Fruit fly (Drosophila melanogaster) Kc167 (cell line): ENCODE results near the gene CG43980.

Experiments
- Myc ChIP-seq: fragments of >200 bp; optimal IDR thresholded peaks from 2 replicates; lab custom pipeline; 2017; ENCODE audit warnings: missing external identifiers
- Sin3A ChIP-seq: fragments of >200 bp; optimal IDR thresholded peaks from 2 replicates; lab custom pipeline; 2018; ENCODE audit warnings: missing external identifiers
- h ChIP-seq: fragments of >200 bp; optimal IDR thresholded peaks from 3 replicates; lab custom pipeline; 2018; ENCODE audit warnings: missing external identifiers
- insv ChIP-seq: fragments of >200 bp; optimal IDR thresholded peaks from 3 replicates; lab custom pipeline; 2018; ENCODE audit warnings: missing external identifiers
- psq ChIP-seq: fragments of >200 bp; optimal IDR thresholded peaks from 2 replicates; lab custom pipeline; 2017; ENCODE audit warnings: missing external identifiers
- ttk ChIP-seq: sonication (Bioruptor generic); optimal IDR thresholded peaks from 2 replicates; lab custom pipeline; 2017; ENCODE audit warnings: missing external identifiers

CG43980 gene

dm6 chr3L:21644607-21645006 lies at the start of gene CG43980:
Gene CG43980, plus strand, starts transcription at chr3L:21644958.
- TF ChIP-seq psq (no peak), Sin3A (lab: Kevin White, UChicago) (no peak), insv (lab: Kevin White, UChicago) (no peak), ttk (lab: Kevin White, UChicago) (no peak), Myc (lab: Kevin White, UChicago) (no peak), h (lab: Kevin White, UChicago) (no peak)

dm6 chr3L:21598337-21598736 lies 46.4 kb upstream of the CG43980 start:
- no peak for TF ChIP-seq psq
- no peak for TF ChIP-seq Myc (lab: Kevin White, UChicago)
- TF ChIP-seq Sin3A (lab: Kevin White, UChicago) = no peak
- no peak for TF ChIP-seq insv (lab: Kevin White, UChicago)

dm6 chr3L:21602275-21602674 lies 42.5 kb upstream of the CG43980 start:
- TF ChIP-seq ttk (lab: Kevin White, UChicago) = no peak
- TF ChIP-seq insv (lab: Kevin White, UChicago) = no peak
- TF ChIP-seq Sin3A (lab: Kevin White, UChicago) = no peak
- TF ChIP-seq h (lab: Kevin White, UChicago) = no peak
- TF ChIP-seq psq = no peak
- no peak for TF ChIP-seq Myc (lab: Kevin White, UChicago)

dm6 chr3L:21604265-21604664 lies 40.5 kb upstream of the CG43980 start:
- TF ChIP-seq h (lab: Kevin White, UChicago) (no peak), insv (lab: Kevin White, UChicago) (no peak), ttk (lab: Kevin White, UChicago) (no peak), Myc (lab: Kevin White, UChicago) (no peak), psq (no peak), Sin3A (lab: Kevin White, UChicago) (no peak)

- TF ChIP-seq Myc (lab: Kevin White, UChicago) (no peak), ttk (lab: Kevin White, UChicago) (no peak), psq (no peak), insv (lab: Kevin White, UChicago) (no peak), Sin3A (lab: Kevin White, UChicago) (no peak), h (lab: Kevin White, UChicago) (no peak)
These were observed 34.2 kb upstream of the CG43980 start for dm6 chr3L:21610535-21610934.

- no peak for TF ChIP-seq insv (lab: Kevin White, UChicago)
- no peak for TF ChIP-seq h (lab: Kevin White, UChicago)
- TF ChIP-seq ttk (lab: Kevin White, UChicago) = no peak
- no peak for TF ChIP-seq psq
- TF ChIP-seq Myc (lab: Kevin White, UChicago) = no peak
- TF ChIP-seq Sin3A (lab: Kevin White, UChicago) = no peak
These were observed 27.4 kb upstream of the CG43980 start, which contains the start of the genes S1P and CG11307 for dm6 chr3L:21617354-21617753. Gene S1P, minus strand, starts transcription at chr3L:21617376. Gene CG11307, plus strand, starts transcription at chr3L:21617623.

- TF ChIP-seq Sin3A (lab: Kevin White, UChicago) (no peak), ttk (lab: Kevin White, UChicago) (no peak), Myc (lab: Kevin White, UChicago) (no peak), insv (lab: Kevin White, UChicago) (no peak), h (lab: Kevin White, UChicago) (no peak), psq (no peak)
These were observed 19.2 kb upstream of the CG43980 start, which contains the start of the genes CG7166 and Alg11 for dm6 chr3L:21625547-21625946. Gene CG7166, minus strand, starts transcription at chr3L:21625647. Gene Alg11, plus strand, starts transcription at chr3L:21625806.

- TF ChIP-seq psq = no peak
- TF ChIP-seq Sin3A (lab: Kevin White, UChicago) = no peak
- TF ChIP-seq insv (lab: Kevin White, UChicago) = no peak
- no peak for TF ChIP-seq h (lab: Kevin White, UChicago)
- TF ChIP-seq ttk (lab: Kevin White, UChicago) = no peak
- TF ChIP-seq Myc (lab: Kevin White, UChicago) = no peak
These were observed 18.6 kb upstream of the CG43980 start for dm6 chr3L:21626036-21626614.

dm6 chr3L:21634152-21634689 lies 10.5 kb upstream of the CG43980 start, which contains the start of gene MED1:
Gene MED1, minus strand, starts transcription at chr3L:21634446.
- TF ChIP-seq h (lab: Kevin White, UChicago) = no peak
- TF ChIP-seq psq = no peak
- TF ChIP-seq ttk (lab: Kevin White, UChicago) = no peak

dm6 chr3L:21635208-21635607 lies 9.6 kb upstream of the CG43980 start, which contains the start of gene ORMDL:
Gene ORMDL, plus strand, starts transcription at chr3L:21635305.
- TF ChIP-seq Myc (lab: Kevin White, UChicago) (no peak), h (lab: Kevin White, UChicago) (no peak), ttk (lab: Kevin White, UChicago) (no peak), Sin3A (lab: Kevin White, UChicago) (no peak), psq (no peak), insv (lab: Kevin White, UChicago) (no peak)

dm6 chr3L:21636265-21636993 lies 8.3 kb upstream of the CG43980 start, which contains the start of gene CG32444:
Gene CG32444, plus strand, starts transcription at chr3L:21636947.
- TF ChIP-seq insv (lab: Kevin White, UChicago) (no peak), psq (no peak), Myc (lab: Kevin White, UChicago) (no peak), h (lab: Kevin White, UChicago) (no peak), Sin3A (lab: Kevin White, UChicago) (no peak), ttk (lab: Kevin White, UChicago) (no peak)
